Worm (Caenorhabditis elegans) whole organism, late embryonic: ENCODE results near the gene ZK180.5.

ENCODE experiments used
- C08G9.2 ChIP-seq: sonication (generic microtip); optimal IDR thresholded peaks from 2 replicates; lab custom pipeline; 2016; ENCODE audit warnings: mild to moderate bottlenecking, missing genetic modification characterization, moderate library complexity, missing compliant biosample characterization
- ama-1 ChIP-seq: fragments of 150-350 bp; optimal IDR thresholded peaks from 2 replicates; lab custom pipeline; 2014
- ceh-9 ChIP-seq: sonication (generic microtip); optimal IDR thresholded peaks from 2 replicates; lab custom pipeline; 2016; ENCODE audit warnings: mild to moderate bottlenecking, missing genetic modification characterization, inconsistent platforms, missing compliant biosample characterization
- nhr-11 ChIP-seq: fragments of 150-350 bp; optimal IDR thresholded peaks from 2 replicates; lab custom pipeline; 2014; ENCODE audit warnings: missing biosample characterization, missing genetic modification characterization
- syd-9 ChIP-seq: sonication (generic microtip); optimal IDR thresholded peaks from 2 replicates; lab custom pipeline; 2016; ENCODE audit warnings: mild to moderate bottlenecking, missing genetic modification characterization, moderate library complexity, missing compliant biosample characterization
- unc-3 ChIP-seq, 2 experiments: fragments of 200-800 bp in 1 of 2; sonication (Bioruptor generic) in 1 of 2; sonication (generic microtip) in 1 of 2; conservative IDR thresholded peaks in 1 of 2; optimal IDR thresholded peaks in 1 of 2; 2 replicates each; pipeline versions ENCODE4 v1.3.6 to Lab custom; 2016 to 2022; ENCODE audit warnings: missing compliant biosample characterization in 2 of 2, missing genetic modification characterization in 2 of 2, missing genetic modification reagents in 1 of 2
- unc-42 ChIP-seq: sonication (generic microtip); optimal IDR thresholded peaks from 2 replicates; lab custom pipeline; 2016; ENCODE audit warnings: missing genotype, missing genetic modification characterization, missing compliant biosample characterization
- ztf-16 ChIP-seq: sonication (generic microtip); optimal IDR thresholded peaks from 2 replicates; lab custom pipeline; 2017; ENCODE audit warnings: missing genetic modification characterization, missing compliant biosample characterization

DNA sequence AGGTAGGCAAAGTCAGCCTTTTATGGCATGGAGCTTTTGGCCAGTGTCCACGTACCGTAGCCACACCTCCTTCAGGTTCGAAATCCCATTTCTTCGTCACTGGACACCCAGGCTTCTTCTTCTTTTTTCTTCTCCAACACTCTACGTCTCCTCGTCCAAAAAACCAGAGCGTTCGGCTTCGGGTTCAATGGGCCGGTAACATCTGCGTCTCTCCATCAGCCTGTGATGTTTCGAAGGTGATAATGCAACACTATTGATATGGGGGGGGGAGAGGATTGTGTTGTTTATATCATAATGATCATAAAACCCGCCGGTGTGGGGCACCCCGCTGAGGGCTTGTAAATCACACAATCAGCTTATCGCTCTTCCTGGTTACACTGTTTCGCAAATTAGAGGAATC is 8.0 kb upstream of the ZK180.5 start, which contains the start of gene ZK180.6:
- TF ChIP-seq syd-9 (tag; lab: Kevin White, UChicago) (no peak), C08G9.2 (tag; lab: Kevin White, UChicago) (no peak), ama-1 (lab: Kevin White, UChicago) (no peak), nhr-11 (tag; lab: Kevin White, UChicago) (no peak), ceh-9 (tag; lab: Kevin White, UChicago) (no peak), unc-3 (GFP tag; conservative IDR thresholded peaks at IDR 0.05; lab: Robert Waterston, UW) (no peak), unc-3 (tag; optimal IDR thresholded peaks at IDR 0.05; lab: Kevin White, UChicago) (no peak), unc-42 (tag; lab: Kevin White, UChicago) (no peak), ztf-16 (tag; lab: Kevin White, UChicago) (no peak)
